Fruit fly (Drosophila melanogaster): ENCODE measurements around the gene Ulp1.

Ulp1 gene

dm6 chrX:19153288-19154130, 54.5 kb downstream of the Ulp1 start:
- peak; percentile 77 for TF ChIP-seq Dll (optimal IDR thresholded peaks at IDR 0.05)
- TF ChIP-seq psq (optimal IDR thresholded peaks at IDR 0.05), result no peak

DNA sequence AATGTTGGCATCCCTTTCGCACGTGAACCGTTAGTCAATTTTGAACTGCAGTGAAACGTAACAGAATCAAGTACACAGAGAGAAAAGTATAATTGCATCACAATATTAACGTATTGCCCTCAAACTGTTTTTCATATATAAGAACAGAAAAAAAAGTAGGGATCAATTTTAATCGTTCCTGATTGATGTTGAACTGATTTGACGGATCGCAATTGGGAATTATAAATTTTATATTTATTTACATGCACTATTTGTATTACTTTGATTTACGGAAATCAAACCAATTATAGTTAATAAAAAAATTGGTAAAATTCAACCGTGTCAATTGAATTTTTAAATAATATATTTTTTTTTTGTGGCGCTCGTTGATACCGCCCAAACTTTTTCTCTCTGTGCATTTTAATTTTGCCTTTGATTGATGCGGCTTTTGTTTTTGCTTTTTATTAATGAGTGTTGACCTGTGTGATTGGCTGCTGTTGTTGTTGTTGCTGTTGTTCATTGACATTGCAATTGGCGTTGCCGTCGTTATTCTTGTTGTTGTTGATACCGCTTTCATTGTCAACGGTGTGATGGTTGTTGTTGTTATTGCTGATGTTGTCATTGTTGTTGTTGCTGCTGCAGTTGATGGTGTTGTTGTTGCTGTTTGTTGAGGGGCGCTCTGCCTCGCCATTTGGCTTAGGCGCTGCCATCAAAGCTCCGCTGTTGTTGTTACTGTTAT, 55.3 kb downstream of the Ulp1 start:
- TF ChIP-seq Dll (optimal IDR thresholded peaks at IDR 0.05) (no peak), CG8478 (optimal IDR thresholded peaks at IDR 0.05) (no peak), pan (optimal IDR thresholded peaks at IDR 0.05) (no peak), psq (optimal IDR thresholded peaks at IDR 0.05) (no peak), EcR (GFP tag; optimal IDR thresholded peaks at IDR 0.05) (no peak), usp (GFP tag; optimal IDR thresholded peaks at IDR 0.05) (no peak)
